Fruit fly (Drosophila melanogaster) S2 (cell line): ENCODE measurements around the gene CG6254.

ENCODE experiments used
- CG8478 ChIP-seq: fragments of >200 bp; optimal IDR thresholded peaks from 2 replicates; lab custom pipeline; 2018
- CTCF ChIP-seq, 2 experiments: fragments of >200 bp; optimal IDR thresholded peaks; 2 replicates each; lab custom pipeline; 2018

dm6 chr3R:10130091-10130490 is 31.0 kb downstream of the CG6254 start:
- no peak for TF ChIP-seq CG8478 (lab: Kevin White, UChicago)
- no peak for TF ChIP-seq CTCF (optimal IDR thresholded peaks at IDR 0.05; lab: Kevin White, UChicago)
